Worm (Caenorhabditis elegans) whole organism, L2 larva: ENCODE results near the gene rrf-3.

Experiments
- F13H6.1 ChIP-seq: sonication (generic microtip); optimal IDR thresholded peaks from 2 replicates; lab custom pipeline; 2016; ENCODE audit warnings: missing genetic modification characterization, missing compliant biosample characterization
- R02D3.7 ChIP-seq: fragments of 150-350 bp; optimal IDR thresholded peaks from 2 replicates; lab custom pipeline; 2014; ENCODE audit warnings: missing biosample characterization, missing genetic modification characterization
- alr-1 ChIP-seq: fragments of 150-350 bp; optimal IDR thresholded peaks from 2 replicates; lab custom pipeline; 2014; ENCODE audit warnings: missing biosample characterization, missing genetic modification characterization
- blmp-1 ChIP-seq: sonication (generic microtip); optimal IDR thresholded peaks from 2 replicates; lab custom pipeline; 2017; ENCODE audit warnings: missing genetic modification characterization, mild to moderate bottlenecking, missing compliant biosample characterization, antibody characterized with exemption, moderate library complexity; ENCODE audit not compliant: insufficient read depth
- ceh-16 ChIP-seq: fragments of 150-350 bp; optimal IDR thresholded peaks from 2 replicates; lab custom pipeline; 2014; ENCODE audit warnings: missing biosample characterization, missing genetic modification characterization
- elt-1 ChIP-seq: fragments of 150-350 bp; optimal IDR thresholded peaks from 2 replicates; lab custom pipeline; 2014; ENCODE audit warnings: missing biosample characterization, missing genetic modification characterization
- elt-3 ChIP-seq: sonication (generic microtip); optimal IDR thresholded peaks from 2 replicates; lab custom pipeline; 2017; ENCODE audit warnings: missing biosample characterization, missing genetic modification characterization
- fos-1 ChIP-seq: fragments of 150-350 bp; optimal IDR thresholded peaks from 2 replicates; lab custom pipeline; 2014; ENCODE audit warnings: missing biosample characterization, missing genetic modification characterization
- lin-11 ChIP-seq: fragments of 150-350 bp; sonication (generic microtip); optimal IDR thresholded peaks from 2 replicates; lab custom pipeline; 2014; ENCODE audit warnings: missing biosample characterization, missing genetic modification characterization, inconsistent platforms, mixed read lengths
- lin-13 ChIP-seq: fragments of 150-350 bp; optimal IDR thresholded peaks from 2 replicates; lab custom pipeline; 2014; ENCODE audit warnings: missing biosample characterization, missing genetic modification reagents, missing genetic modification characterization
- mab-5 ChIP-seq: fragments of 150-350 bp; optimal IDR thresholded peaks from 2 replicates; lab custom pipeline; 2014; ENCODE audit warnings: missing biosample characterization, missing genetic modification characterization
- mbf-1 ChIP-seq: sonication (generic microtip); optimal IDR thresholded peaks from 2 replicates; lab custom pipeline; 2017; ENCODE audit warnings: missing biosample characterization, missing genetic modification characterization
- mdl-1 ChIP-seq, 2 experiments: fragments of 150-350 bp in 1 of 2; sonication (generic microtip) in 1 of 2; optimal IDR thresholded peaks; 2 replicates each; lab custom pipeline; 2017; ENCODE audit warnings: missing biosample characterization in 2 of 2, missing genetic modification characterization in 2 of 2
- nhr-10 ChIP-seq: sonication (generic microtip); optimal IDR thresholded peaks from 2 replicates; lab custom pipeline; 2017; ENCODE audit warnings: missing biosample characterization, missing genetic modification characterization
- nhr-11 ChIP-seq: fragments of 150-350 bp; optimal IDR thresholded peaks from 2 replicates; lab custom pipeline; 2014; ENCODE audit warnings: missing biosample characterization, missing genetic modification characterization
- nhr-12 ChIP-seq: fragments of 150-350 bp; optimal IDR thresholded peaks from 2 replicates; lab custom pipeline; 2014; ENCODE audit warnings: missing biosample characterization, missing genetic modification characterization
- nhr-129 ChIP-seq: fragments of 150-350 bp; optimal IDR thresholded peaks from 2 replicates; lab custom pipeline; 2014; ENCODE audit warnings: missing biosample characterization, missing genetic modification characterization
- nhr-21 ChIP-seq: fragments of 150-350 bp; optimal IDR thresholded peaks from 2 replicates; lab custom pipeline; 2014; ENCODE audit warnings: missing biosample characterization, missing genetic modification characterization
- nhr-23 ChIP-seq: fragments of 150-350 bp; optimal IDR thresholded peaks from 2 replicates; lab custom pipeline; 2014; ENCODE audit warnings: missing biosample characterization, missing genetic modification reagents, missing genetic modification characterization
- nhr-237 ChIP-seq: fragments of 150-350 bp; optimal IDR thresholded peaks from 2 replicates; lab custom pipeline; 2014; ENCODE audit warnings: missing biosample characterization, missing genetic modification characterization
- nhr-25 ChIP-seq: fragments of 150-350 bp; sonication (generic microtip); optimal IDR thresholded peaks from 3 replicates; lab custom pipeline; 2014; ENCODE audit warnings: missing biosample characterization, missing genetic modification characterization
- nhr-6 ChIP-seq: fragments of 150-350 bp; optimal IDR thresholded peaks from 2 replicates; lab custom pipeline; 2014; ENCODE audit warnings: missing biosample characterization, missing genetic modification characterization
- peb-1 ChIP-seq: fragments of 150-350 bp; optimal IDR thresholded peaks from 2 replicates; lab custom pipeline; 2014; ENCODE audit warnings: missing biosample characterization, missing genetic modification characterization
- sem-4 ChIP-seq: fragments of 150-350 bp; optimal IDR thresholded peaks from 2 replicates; lab custom pipeline; 2014; ENCODE audit warnings: missing biosample characterization, missing genetic modification reagents, missing genetic modification characterization
- skn-1 ChIP-seq: sonication (generic microtip); optimal IDR thresholded peaks from 2 replicates; lab custom pipeline; 2017; ENCODE audit warnings: missing biosample characterization, missing genetic modification characterization
- sma-3 ChIP-seq: sonication (generic microtip); optimal IDR thresholded peaks from 2 replicates; lab custom pipeline; 2016; ENCODE audit warnings: missing genetic modification reagents, missing genetic modification characterization, missing compliant biosample characterization
- unc-39 ChIP-seq: fragments of 150-350 bp; optimal IDR thresholded peaks from 2 replicates; lab custom pipeline; 2014; ENCODE audit warnings: missing biosample characterization, missing genetic modification characterization
- unc-55 ChIP-seq: fragments of 150-350 bp; sonication (generic microtip); optimal IDR thresholded peaks from 3 replicates; lab custom pipeline; 2014; ENCODE audit warnings: missing biosample characterization, missing genetic modification reagents, missing genetic modification characterization
- unc-62 ChIP-seq: fragments of 150-350 bp; optimal IDR thresholded peaks from 2 replicates; lab custom pipeline; 2014; ENCODE audit warnings: missing biosample characterization, missing genetic modification reagents, missing genetic modification characterization
- zag-1 ChIP-seq: fragments of 150-350 bp; optimal IDR thresholded peaks from 2 replicates; lab custom pipeline; 2014; ENCODE audit warnings: missing biosample characterization, missing genetic modification characterization
- ztf-11 ChIP-seq: sonication (generic microtip); optimal IDR thresholded peaks from 2 replicates; lab custom pipeline; 2017; ENCODE audit warnings: missing biosample characterization, missing genetic modification characterization
- ztf-4 ChIP-seq: fragments of 150-350 bp; optimal IDR thresholded peaks from 2 replicates; lab custom pipeline; 2014; ENCODE audit warnings: missing biosample characterization, missing genetic modification characterization

The rrf-3 gene

DNA sequence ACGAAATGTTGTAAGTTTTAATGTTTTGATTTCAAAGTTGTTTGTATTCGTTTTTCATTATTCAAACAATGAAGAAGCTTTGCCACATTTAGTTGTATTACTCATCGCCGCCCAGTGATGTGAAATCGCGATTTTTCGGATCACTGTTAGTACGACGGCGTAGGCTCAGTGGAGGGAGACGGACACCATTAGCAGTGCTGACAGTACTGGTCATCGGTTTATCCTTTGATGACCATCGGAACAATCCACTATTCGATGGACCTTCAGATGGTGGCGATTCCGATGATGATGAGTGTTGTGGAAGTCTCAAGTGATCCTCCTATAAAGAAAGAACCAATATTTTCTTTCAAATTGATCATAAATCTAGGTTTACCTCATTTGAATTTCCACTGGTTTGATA is 25.3 kb downstream of the rrf-3 start:
- TF ChIP-seq blmp-1 (tag; lab: Kevin White, UChicago) (no peak), sma-3 (GFP tag; lab: Kevin White, UChicago) (no peak), elt-3 (no peak), ztf-11 (tag; lab: Kevin White, UChicago) (no peak), sem-4 (no peak), nhr-12 (tag; lab: Kevin White, UChicago) (no peak), nhr-129 (tag; lab: Kevin White, UChicago) (no peak), elt-1 (tag; lab: Kevin White, UChicago) (no peak), nhr-23 (tag; lab: Kevin White, UChicago) (no peak), unc-62 (GFP tag; lab: Kevin White, UChicago) (no peak), R02D3.7 (tag; lab: Kevin White, UChicago) (no peak), skn-1 (tag; lab: Kevin White, UChicago) (no peak), nhr-25 (tag; lab: Kevin White, UChicago) (no peak), nhr-11 (tag; lab: Kevin White, UChicago) (no peak)

DNA sequence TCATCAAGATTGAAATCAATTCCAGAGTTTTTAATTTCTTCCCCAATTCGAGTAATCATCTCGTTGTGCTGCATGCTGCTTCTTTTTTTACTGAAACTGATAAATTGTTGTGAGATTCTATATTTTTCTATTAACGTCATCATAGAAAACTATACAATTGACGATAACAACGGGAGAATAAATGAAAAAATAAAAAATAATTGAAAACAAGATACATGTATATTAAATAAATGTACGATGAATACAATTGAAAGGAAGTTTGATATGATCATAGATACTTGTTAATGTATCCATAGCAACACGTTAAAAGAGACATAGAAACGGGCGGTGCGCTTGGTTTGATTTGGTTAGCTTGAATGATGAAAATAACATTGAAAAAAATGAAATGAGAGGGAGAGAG is 28.2 kb downstream of the rrf-3 start, which contains the start of gene T05C12.8:
Gene T05C12.8 (minus strand): TSS at position 101 of the 400 bp plus-strand sequence.
- no peak for TF ChIP-seq lin-13 (GFP tag; lab: Kevin White, UChicago)
- no peak for TF ChIP-seq nhr-237 (tag; lab: Kevin White, UChicago)
- TF ChIP-seq, all 48 proteins: peak for 0

DNA sequence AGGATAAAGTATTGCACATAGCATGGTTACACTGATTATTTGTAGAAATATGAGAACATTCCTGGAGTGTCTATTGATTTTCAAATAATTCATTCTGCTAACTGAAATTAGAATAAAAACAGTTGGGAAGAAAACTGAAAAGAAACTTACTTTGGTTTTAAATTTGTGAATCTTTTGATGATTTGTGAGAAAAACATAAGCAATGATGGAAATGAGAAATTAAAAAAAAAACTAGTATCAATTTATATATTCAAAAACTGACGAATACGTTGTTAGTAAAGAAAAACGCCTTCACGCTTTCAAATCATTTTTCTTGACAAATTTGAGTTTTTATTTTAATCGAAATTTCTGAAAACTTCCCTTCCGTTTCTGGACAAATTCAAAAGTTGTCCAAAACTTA is 30.9 kb downstream of the rrf-3 start, which contains the start of gene T05C12.9:
Gene T05C12.9 (minus strand): TSS at position 101 of the 400 bp plus-strand sequence.
- TF ChIP-seq elt-1 (tag; lab: Kevin White, UChicago) (no peak), nhr-23 (tag; lab: Kevin White, UChicago) (no peak)

DNA sequence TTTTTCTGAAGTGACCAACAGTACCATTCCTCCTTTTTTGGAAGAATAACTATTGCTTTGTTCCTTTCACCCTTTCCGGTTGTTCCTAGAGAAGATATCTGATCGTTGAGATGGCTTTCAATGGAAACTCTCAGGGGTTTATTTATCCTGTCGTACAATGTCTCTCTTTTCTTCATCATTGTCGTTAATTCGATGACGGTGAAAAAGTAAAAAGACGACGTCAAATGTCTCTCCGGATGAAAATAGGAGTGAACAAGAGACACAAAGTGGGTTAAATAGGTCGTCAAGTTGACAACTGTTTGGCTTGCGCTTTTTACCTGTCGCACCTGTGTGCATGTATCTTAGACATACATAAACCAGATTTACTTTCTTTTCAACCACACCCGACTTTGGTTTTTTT is 31.7 kb downstream of the rrf-3 start:
- TF ChIP-seq ztf-4 (tag; lab: Kevin White, UChicago) (no peak), nhr-6 (no peak), mbf-1 (tag; lab: Kevin White, UChicago) (no peak), mdl-1 (tag; optimal IDR thresholded peaks at IDR 0.05; lab: Kevin White, UChicago) (no peak), unc-55 (no peak), zag-1 (tag; lab: Kevin White, UChicago) (no peak), alr-1 (tag; lab: Kevin White, UChicago) (no peak), sem-4 (no peak)

DNA sequence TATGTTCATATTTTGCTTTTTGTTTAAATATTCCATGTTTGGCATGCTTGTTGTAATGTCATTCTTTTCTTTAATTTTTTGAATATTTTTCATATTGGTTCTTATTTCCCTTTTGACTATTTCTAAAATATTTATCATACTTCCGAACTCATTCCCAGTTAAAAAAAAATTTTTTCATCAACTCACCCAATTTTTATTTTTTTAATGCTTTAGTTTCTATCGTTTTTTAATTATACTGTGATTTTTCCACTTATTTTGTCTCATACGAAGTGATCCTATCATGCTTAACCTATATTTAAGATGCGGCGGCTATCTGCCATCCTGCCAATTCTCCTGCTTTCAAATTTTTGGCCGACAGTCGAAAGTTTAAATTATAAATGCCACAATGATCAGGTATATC is 36.2 kb downstream of the rrf-3 start, which contains the start of gene qua-1:
Gene qua-1 (plus strand): TSS at position 301 of the 400 bp plus-strand sequence.
- TF ChIP-seq peb-1 (tag; lab: Kevin White, UChicago) (no peak), unc-39 (tag; lab: Kevin White, UChicago) (no peak), fos-1 (tag; lab: Kevin White, UChicago) (no peak), lin-11 (tag; lab: Kevin White, UChicago) (no peak), elt-3 (no peak), F13H6.1 (tag; lab: Kevin White, UChicago) (no peak), nhr-23 (tag; lab: Kevin White, UChicago) (no peak), unc-55 (no peak), lin-13 (GFP tag; lab: Kevin White, UChicago) (no peak), nhr-21 (tag; lab: Kevin White, UChicago) (no peak), R02D3.7 (tag; lab: Kevin White, UChicago) (no peak)

DNA sequence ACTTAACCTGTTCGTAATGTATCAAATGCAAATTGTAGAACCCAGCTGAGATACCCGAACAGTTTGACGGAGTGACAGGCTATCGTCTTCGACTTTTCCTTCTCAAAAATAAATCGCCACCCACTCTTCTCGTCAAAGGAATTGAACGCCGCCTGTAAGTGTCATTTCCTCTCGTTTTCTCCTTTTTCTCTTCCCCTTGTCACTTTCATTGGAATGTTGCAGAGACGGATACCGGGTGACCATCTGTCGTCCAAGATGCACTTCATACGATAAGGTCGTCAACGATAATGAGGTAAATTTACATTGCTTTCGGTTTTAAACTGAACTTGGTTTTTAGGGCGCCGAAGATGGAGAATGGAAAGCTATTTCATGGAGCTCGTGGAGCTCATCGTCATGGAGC is 37.5 kb downstream of the rrf-3 start:
- no peak for TF ChIP-seq nhr-6
- peak; percentile 88 for TF ChIP-seq blmp-1 (tag; lab: Kevin White, UChicago)
- TF ChIP-seq sem-4: no peak

DNA sequence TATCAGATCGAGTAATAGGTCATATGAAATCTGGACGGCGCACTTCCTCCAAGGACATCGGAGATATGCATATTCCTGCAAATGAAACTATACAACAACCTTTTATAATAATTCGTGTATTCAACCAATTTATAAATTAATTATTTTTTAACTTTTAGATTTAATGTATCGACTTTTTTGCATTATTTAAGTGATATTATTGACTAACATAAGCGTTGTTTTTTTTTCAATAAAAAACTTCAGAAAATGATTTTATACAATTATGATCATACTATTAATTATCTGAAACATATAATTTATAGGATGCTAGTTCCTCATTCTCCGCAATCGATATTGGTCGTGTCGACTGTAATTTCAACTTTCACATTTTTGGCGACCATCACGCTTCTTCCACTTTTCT is 41.8 kb downstream of the rrf-3 start, which contains the start of gene col-76:
Gene col-76 (plus strand): TSS at position 301 of the 400 bp plus-strand sequence.
- TF ChIP-seq nhr-23 (tag; lab: Kevin White, UChicago) (no peak), mab-5 (tag; lab: Kevin White, UChicago) (no peak), nhr-10 (tag; lab: Kevin White, UChicago) (no peak), ceh-16 (tag; lab: Kevin White, UChicago) (no peak)
- TF ChIP-seq, all 48 proteins: peak for 0
